Worm (Caenorhabditis elegans) whole organism, midembryonic: ENCODE measurements around the gene sysm-1.

Source experiments
- T22C8.4 ChIP-seq: fragments of 200-800 bp; sonication (Bioruptor generic); IDR thresholded peaks from 2 replicates; pipeline ENCODE4 v1.3.6; 2022; ENCODE audit warnings: missing genetic modification characterization, missing compliant biosample characterization
- cog-1 ChIP-seq: sonication (generic microtip); optimal IDR thresholded peaks from 2 replicates; lab custom pipeline; 2016; ENCODE audit warnings: missing genetic modification characterization, missing compliant biosample characterization
- flt-1 ChIP-seq: fragments of 200-800 bp; sonication (Bioruptor generic); IDR thresholded peaks from 2 replicates; pipeline ENCODE4 v1.3.6; 2022; ENCODE audit warnings: missing genetic modification characterization, missing compliant biosample characterization
- klf-2 ChIP-seq: fragments of 200-800 bp; sonication (Bioruptor generic); conservative IDR thresholded peaks from 2 replicates; pipeline ENCODE4 v1.3.6; 2022; ENCODE audit warnings: missing genetic modification reagents, missing genetic modification characterization, missing compliant biosample characterization
- tab-1 ChIP-seq: fragments of 200-800 bp; sonication (Bioruptor generic); IDR thresholded peaks from 2 replicates; pipeline ENCODE4 v1.3.6; 2022; ENCODE audit warnings: missing genetic modification characterization, missing compliant biosample characterization
- ztf-23 ChIP-seq: fragments of 200-800 bp; sonication (Bioruptor generic); IDR thresholded peaks from 2 replicates; pipeline ENCODE4 v1.3.6; 2022; ENCODE audit warnings: missing genetic modification reagents, missing genetic modification characterization, missing compliant biosample characterization
- ztf-29 ChIP-seq: fragments of 200-800 bp; sonication (Bioruptor generic); IDR thresholded peaks from 2 replicates; pipeline ENCODE4 v1.3.6; 2022; ENCODE audit warnings: missing genetic modification reagents, missing genetic modification characterization, missing compliant biosample characterization

- TF ChIP-seq tab-1 (GFP tag; lab: Robert Waterston, UW), result no peak
- TF ChIP-seq flt-1 (GFP tag; lab: Robert Waterston, UW), result no peak
- no peak for TF ChIP-seq klf-2 (GFP tag; lab: Robert Waterston, UW)
- TF ChIP-seq T22C8.4 (GFP tag; lab: Robert Waterston, UW), result no peak
- no peak for TF ChIP-seq ztf-29 (GFP tag; lab: Robert Waterston, UW)
- no peak for TF ChIP-seq ztf-23 (GFP tag; lab: Robert Waterston, UW)
- no peak for TF ChIP-seq cog-1 (tag; lab: Kevin White, UChicago)
Measured at ce11 chrII:9063350-9063749, 19.6 kb downstream of the sysm-1 start.
